Worm (Caenorhabditis elegans) whole organism, L4/young adult: ENCODE measurements around the gene Y56A3A.33.

Source experiments
- W03F9.2 ChIP-seq: fragments of 150-350 bp; optimal IDR thresholded peaks from 2 replicates; lab custom pipeline; 2014; ENCODE audit warnings: missing biosample characterization, missing genetic modification characterization
- dao-5 ChIP-seq: sonication (generic microtip); optimal IDR thresholded peaks from 2 replicates; lab custom pipeline; 2016; ENCODE audit warnings: missing genotype, missing genetic modification characterization, moderate library complexity, missing compliant biosample characterization
- him-1 ChIP-seq: sonication (generic microtip); optimal IDR thresholded peaks from 2 replicates; lab custom pipeline; 2016; ENCODE audit warnings: missing genotype, missing genetic modification reagents, missing genetic modification characterization, missing compliant biosample characterization

Y56A3A.33 gene

DNA sequence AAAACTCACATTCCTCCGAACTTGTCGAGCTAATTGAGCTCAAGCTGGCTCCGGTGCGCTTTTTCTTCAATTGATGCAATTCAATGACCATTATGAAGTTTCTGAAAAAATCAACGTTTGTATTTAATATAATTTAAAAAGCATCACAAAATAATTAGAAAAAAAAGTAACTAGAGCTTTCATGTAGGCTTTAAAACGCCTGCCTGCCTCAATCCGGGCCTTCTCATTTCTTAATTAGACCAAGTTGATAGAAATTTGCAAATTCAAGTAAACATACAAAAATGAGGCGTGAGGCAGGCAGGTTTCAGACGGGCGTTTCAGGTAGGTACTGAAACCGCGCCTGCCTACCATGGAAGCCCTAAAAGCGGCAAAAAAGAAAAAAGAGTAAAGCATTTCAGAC, at the start of gene Y56A3A.33:
Gene Y56A3A.33, minus strand, starts transcription at position 101 of the 400 bp plus-strand sequence.
- TF ChIP-seq dao-5 (tag; lab: Kevin White, UChicago), result no peak
- TF ChIP-seq him-1 (tag; lab: Kevin White, UChicago), result no peak
- no peak for TF ChIP-seq W03F9.2 (tag; lab: Kevin White, UChicago)

DNA sequence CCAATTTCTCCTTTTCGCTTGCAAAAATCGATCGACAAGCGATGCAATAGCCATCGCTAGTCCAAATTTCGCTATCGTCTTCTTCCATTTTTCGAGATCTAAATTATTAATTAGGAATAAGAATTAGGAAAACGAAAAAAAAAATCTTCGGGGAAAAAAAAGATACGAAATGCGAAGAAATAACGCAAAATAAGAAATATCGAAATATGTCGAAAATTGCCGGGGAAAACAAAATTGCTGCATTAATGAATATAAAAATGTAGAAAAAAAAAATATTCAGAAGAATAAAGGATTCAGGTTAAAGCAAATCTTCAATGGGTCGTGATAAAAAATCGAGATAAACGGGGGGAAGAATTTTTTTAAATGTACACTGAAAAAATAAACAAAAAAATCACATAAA, 49.5 kb upstream of the Y56A3A.33 start, which contains the start of gene Y79H2A.3:
Gene Y79H2A.3, minus strand, starts transcription at position 101 of the 400 bp plus-strand sequence.
- no peak for TF ChIP-seq him-1 (tag; lab: Kevin White, UChicago)
- TF ChIP-seq W03F9.2 (tag; lab: Kevin White, UChicago), result no peak
- TF ChIP-seq dao-5 (tag; lab: Kevin White, UChicago), result no peak

DNA sequence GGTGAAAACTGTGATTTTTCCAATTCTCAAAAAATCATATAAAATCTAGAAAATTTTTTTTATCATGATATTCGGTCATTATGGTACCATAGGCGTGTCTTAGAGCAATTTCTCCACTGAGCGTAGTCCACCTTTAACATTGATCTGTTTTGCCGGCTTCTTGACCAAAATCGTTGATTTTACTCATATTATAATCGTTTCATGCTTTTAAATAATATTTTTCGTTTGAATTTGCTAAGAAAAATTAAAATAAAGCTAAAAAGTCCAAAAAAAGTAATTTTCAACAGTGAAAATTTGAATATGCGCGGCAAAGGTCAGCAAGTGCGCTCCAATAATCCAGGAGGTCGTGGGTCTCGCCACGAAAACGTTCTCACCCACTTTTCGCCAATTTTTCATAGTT, 38.2 kb upstream of the Y56A3A.33 start, which contains the start of gene Y79H2A.4:
Gene Y79H2A.4, plus strand, starts transcription at position 301 of the 400 bp plus-strand sequence.
- TF ChIP-seq W03F9.2 (tag; lab: Kevin White, UChicago), result no peak
- TF ChIP-seq him-1 (tag; lab: Kevin White, UChicago), result no peak
- no peak for TF ChIP-seq dao-5 (tag; lab: Kevin White, UChicago)

DNA sequence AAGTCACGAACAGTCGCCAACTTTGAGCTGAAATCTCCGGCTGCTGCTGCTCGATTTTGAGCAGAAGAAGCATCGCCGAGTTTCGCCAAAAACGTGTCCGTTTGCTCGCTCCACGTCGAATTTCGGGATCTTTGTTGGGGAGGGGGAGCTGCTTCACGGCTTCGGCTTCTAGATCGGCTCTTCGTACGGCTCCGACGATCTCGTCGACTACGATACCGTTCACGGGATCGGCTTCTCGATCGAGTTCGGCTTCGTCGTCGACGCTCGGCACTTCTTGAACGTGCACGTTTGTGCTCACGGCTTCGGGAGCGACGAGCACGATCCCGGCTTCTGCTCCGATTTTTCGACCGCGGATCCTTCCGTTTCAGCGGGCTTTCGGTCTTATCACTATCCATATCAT, 34.5 kb upstream of the Y56A3A.33 start:
- TF ChIP-seq him-1 (tag; lab: Kevin White, UChicago) (no peak), dao-5 (tag; lab: Kevin White, UChicago) (no peak), W03F9.2 (tag; lab: Kevin White, UChicago) (no peak)

DNA sequence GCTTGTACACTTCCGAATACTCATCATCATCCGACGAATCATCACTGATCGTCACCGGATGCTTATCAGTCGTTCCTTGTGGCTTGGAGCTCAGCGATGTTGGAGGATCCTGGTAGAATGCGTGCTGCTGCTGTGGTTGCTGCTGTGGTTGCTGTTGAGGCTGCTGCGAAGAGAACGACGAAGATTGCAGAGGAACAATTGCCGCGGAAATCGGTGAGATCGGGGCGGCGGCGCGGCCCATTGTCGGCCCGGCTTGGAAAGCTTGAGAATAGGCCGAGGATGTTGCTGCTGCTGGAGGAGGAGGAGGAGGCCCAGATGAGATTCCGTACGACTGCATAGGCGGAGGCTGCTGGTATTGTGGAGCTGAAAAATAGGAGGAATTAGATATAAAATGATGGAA, 31.6 kb upstream of the Y56A3A.33 start:
- TF ChIP-seq W03F9.2 (tag; lab: Kevin White, UChicago) (no peak), him-1 (tag; lab: Kevin White, UChicago) (no peak), dao-5 (tag; lab: Kevin White, UChicago) (no peak)

DNA sequence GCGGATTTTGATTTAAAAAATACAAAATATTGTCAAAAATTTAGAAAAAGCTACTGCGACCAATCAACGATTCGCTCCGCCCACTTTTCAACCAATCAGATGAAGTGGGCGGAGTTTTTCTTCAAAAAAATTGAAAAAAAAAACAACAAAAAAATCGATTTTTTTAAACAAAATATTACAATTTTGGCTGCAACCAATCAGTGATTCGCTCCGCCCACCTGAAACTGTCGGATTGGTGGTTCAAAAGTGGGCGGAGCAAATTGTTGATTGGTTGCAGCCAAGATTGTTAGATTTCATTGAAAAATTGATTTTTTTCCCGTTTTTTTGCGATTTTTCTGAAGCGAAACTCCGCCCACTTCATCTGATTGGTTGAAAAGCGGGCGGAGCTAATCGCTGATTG, 30.5 kb upstream of the Y56A3A.33 start:
- no peak for TF ChIP-seq W03F9.2 (tag; lab: Kevin White, UChicago)
- no peak for TF ChIP-seq dao-5 (tag; lab: Kevin White, UChicago)
- no peak for TF ChIP-seq him-1 (tag; lab: Kevin White, UChicago)

DNA sequence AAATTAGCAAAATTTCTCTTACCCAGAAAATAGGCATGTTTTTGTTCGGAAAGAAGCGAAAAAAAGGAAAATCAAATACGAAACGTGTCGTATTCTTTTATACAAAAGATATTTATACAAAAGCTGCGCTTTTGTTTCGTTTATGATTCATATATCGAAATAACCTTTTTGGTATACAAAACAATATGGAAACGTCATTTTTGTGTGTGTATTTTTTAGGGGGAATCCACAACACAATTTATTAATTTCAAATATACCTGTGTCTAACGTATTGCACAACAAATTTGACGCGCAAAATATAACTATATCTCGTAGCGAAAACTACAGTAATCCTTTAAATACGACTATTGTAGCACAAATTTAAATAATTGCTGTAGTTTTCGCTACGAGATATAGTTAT, 27.9 kb upstream of the Y56A3A.33 start, which contains the start of gene Y79H2A.2:
Gene Y79H2A.2, minus strand, starts transcription at position 101 of the 400 bp plus-strand sequence.
- TF ChIP-seq W03F9.2 (tag; lab: Kevin White, UChicago) (no peak), dao-5 (tag; lab: Kevin White, UChicago) (no peak), him-1 (tag; lab: Kevin White, UChicago) (no peak)

DNA sequence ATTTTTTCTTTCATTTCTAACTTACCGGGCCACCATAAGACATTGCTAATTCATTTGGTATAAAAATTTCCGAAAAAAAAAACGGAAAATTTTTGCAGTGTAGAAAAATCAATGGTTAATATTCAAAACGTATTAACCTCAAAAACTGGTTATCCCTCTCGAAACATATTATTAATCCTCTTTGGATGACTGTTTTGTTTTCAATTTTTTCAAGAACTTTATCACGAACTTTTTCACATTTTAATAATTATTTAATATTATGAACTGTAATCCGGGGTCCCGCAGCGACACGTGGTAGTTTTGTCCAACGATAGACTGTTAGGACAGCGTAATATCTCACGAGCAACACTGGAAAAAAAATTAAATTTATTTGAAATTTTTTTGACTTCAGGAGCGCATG, 26.0 kb upstream of the Y56A3A.33 start, which contains the start of gene Y79H2A.12:
Gene Y79H2A.12, minus strand, starts transcription at position 101 of the 400 bp plus-strand sequence.
- TF ChIP-seq dao-5 (tag; lab: Kevin White, UChicago) (no peak), him-1 (tag; lab: Kevin White, UChicago) (no peak), W03F9.2 (tag; lab: Kevin White, UChicago) (no peak)

DNA sequence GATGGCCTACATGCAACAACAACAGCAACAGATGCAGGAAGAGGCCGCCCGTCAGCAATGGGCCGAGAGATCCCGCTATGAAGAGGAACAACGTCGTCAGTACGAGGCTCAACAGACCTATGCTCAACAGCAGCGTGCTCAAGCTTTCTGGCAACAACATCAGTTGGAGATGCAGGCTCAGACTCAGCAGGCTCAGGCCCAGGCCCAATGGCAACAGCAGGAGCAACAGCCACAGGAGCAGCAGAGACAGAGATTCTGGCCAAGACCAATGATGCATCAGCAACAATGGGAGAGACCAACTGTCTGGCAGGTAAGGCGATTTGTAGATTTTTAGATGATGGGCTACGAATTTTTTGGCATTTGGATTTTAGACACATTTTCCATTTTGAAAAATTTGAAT, 19.5 kb upstream of the Y56A3A.33 start:
- no peak for TF ChIP-seq W03F9.2 (tag; lab: Kevin White, UChicago)
- no peak for TF ChIP-seq dao-5 (tag; lab: Kevin White, UChicago)
- TF ChIP-seq him-1 (tag; lab: Kevin White, UChicago), result no peak

DNA sequence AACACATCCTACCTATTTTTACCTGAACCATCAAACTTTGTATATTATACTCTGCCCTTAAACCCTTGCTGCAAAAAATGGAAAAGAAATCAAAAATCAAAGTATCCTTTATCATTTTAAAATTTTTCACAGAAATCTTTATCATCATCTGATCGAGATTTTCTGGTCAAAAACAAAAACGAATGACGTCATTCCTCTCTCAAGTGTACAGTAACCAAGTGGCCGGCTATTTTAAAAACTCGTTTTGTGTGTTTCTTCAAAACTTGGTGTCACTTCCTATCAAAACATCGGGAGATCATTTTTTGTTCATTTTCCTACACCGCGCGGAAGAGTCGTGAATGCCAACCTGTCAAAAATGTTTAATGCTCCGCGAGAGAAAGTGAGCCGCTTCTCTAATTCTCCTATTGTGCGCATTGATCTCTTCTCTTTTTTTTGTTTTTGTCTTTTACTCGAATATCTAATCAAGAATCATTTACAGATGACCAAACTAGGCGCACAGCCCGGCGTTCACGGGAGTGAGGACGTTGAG, 17.4 kb upstream of the Y56A3A.33 start, which contains the start of gene brp-1:
Gene brp-1, plus strand, starts transcription at position 479 of the 529 bp plus-strand sequence.
- no peak for TF ChIP-seq dao-5 (tag; lab: Kevin White, UChicago)
- no peak for TF ChIP-seq him-1 (tag; lab: Kevin White, UChicago)
- TF ChIP-seq W03F9.2 (tag; lab: Kevin White, UChicago), result no peak

DNA sequence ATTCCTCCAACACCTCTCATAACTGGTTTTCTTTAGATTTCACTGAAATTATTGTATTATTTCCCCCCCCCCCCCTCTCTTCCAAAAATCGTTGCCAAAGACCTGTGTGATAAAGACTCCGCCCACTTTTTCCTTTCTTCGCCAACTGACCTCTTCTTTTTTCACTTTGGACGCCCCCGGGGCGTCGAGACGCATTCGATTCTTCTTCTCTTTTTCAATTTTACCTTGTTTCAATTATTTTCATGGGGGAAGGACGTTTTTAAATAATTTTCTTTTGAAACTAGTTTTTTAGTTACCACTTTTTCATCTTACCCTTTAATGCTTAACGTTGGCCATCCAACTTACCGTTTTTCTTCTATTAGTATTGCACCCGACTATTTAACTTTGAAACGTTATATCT, 15.2 kb upstream of the Y56A3A.33 start:
- TF ChIP-seq W03F9.2 (tag; lab: Kevin White, UChicago) (no peak), him-1 (tag; lab: Kevin White, UChicago) (no peak)

DNA sequence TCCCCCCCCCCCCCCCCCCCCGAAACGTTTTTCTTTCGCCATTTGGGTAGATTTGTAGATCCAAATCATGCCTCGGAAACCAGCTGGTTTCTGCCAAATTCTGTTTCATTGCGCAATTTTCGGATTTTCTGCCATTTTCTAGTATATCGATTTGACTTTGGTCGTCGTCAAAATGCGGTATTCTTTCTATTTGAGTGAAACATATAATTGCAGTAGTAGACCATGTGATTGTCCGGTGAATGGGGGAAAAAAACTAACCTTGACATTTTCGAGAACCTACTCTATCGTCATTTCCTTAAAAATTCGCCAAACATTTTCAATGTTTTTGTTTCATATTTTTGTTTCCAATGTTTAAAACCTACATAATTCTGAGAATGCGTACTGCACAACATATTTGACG, 12.9 kb upstream of the Y56A3A.33 start:
- TF ChIP-seq him-1 (tag; lab: Kevin White, UChicago), result no peak
- no peak for TF ChIP-seq W03F9.2 (tag; lab: Kevin White, UChicago)
- TF ChIP-seq dao-5 (tag; lab: Kevin White, UChicago), result no peak

DNA sequence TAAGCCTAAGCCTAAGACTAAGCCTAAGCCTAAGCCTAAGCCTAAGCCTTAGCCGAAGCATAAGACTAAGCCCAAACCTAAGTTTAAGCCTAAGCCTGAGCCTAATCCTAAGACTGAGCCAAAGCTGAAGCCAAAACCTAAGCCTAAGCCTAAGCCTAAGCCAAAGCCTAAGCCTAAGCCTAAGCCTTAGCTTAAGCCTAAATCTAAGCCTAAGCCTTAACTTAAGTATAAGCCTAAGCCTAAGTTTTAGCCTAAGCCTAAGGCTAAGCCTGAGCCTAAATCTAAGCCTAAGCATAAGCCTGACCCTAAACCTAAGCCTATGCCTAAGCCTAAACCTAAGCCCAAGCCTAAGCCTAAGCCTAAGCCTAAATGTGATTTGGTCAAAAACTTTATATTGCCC, 12.4 kb upstream of the Y56A3A.33 start:
- TF ChIP-seq him-1 (tag; lab: Kevin White, UChicago) (no peak), W03F9.2 (tag; lab: Kevin White, UChicago) (no peak), dao-5 (tag; lab: Kevin White, UChicago) (no peak)

DNA sequence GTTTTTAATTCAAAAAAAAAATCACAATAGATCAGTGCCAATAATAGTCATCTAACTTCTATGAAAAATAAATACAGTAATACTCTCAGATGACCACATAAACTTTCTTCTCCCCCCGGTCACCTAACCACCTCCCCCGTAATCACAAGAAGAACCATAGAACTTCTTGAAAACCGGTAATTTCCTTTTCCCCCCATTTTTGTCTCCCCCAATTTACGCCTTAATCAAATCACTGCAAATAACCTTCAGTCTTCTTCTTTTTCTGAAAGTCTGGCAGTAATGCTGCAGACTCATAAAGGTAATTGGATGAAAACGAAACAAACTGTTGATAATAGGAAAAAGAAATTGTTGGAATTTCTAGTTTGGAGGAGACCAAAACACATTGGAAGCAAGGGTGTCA, 11.8 kb upstream of the Y56A3A.33 start:
- TF ChIP-seq dao-5 (tag; lab: Kevin White, UChicago) (no peak), him-1 (tag; lab: Kevin White, UChicago) (no peak)
